Worm (Caenorhabditis elegans): ENCODE results near the gene Y26G10.4.

DNA sequence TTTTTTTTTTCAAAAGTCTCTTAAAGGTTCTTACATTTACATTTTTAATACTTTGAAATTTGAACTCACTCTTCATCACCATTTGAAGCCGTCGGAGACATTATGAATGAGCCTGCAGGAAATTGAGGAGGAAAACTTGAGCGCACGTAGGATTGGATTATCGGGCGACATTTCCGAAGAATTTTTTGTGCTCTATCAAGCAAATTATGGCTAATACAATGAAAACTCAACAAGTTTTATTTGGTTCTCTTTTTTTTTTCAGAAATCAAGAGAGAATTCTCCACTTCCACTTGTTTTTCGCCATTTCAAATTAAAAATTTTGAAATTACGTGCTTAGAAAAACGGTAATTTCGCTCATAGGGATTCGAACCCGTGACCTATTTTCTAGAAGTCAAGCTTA is 31.3 kb downstream of the Y26G10.4 start, which contains the start of gene F59A1.12:
- TF ChIP-seq lin-13 (tag; optimal IDR thresholded peaks at IDR 0.05) = no peak
- no peak for TF ChIP-seq nhr-76 (tag; optimal IDR thresholded peaks at IDR 0.05)

All from whole organism, mixed stage, embryonic.